Worm (Caenorhabditis elegans): ENCODE data around the gene best-5.
A peak's percentile ranks its signal among the peaks of the same experiment; 100 is the strongest.

Gene best-5

ce11 chrIII:9698635-9699396 is 8.8 kb upstream of the best-5 start:
- peak; percentile 7 for TF ChIP-seq mep-1 (tag; optimal IDR thresholded peaks at IDR 0.05)
- peak in 1 of 2 experiments; percentile 1 for TF ChIP-seq efl-1 (optimal IDR thresholded peaks at IDR 0.05)
- TF ChIP-seq efl-1 (GFP tag; optimal IDR thresholded peaks at IDR 0.05 in 1 of 2), result peak in 1 of 2 experiments; percentile 73
- TF ChIP-seq efl-3 (GFP tag; optimal IDR thresholded peaks at IDR 0.05), result no peak
- TF ChIP-seq rnt-1 (tag; optimal IDR thresholded peaks at IDR 0.05), result peak; percentile 17
- TF ChIP-seq lin-35 (GFP tag; optimal IDR thresholded peaks at IDR 0.05), result peak in 1 of 2 experiments; percentile 29
- no peak for TF ChIP-seq unc-62 (GFP tag; optimal IDR thresholded peaks at IDR 0.05)
- peak; percentile 36 for TF ChIP-seq nhr-71 (tag; optimal IDR thresholded peaks at IDR 0.05)
- peak; percentile 71 for TF ChIP-seq nhr-85 (tag)
- peak in 1 of 6 experiments; percentile 43 for TF ChIP-seq elt-3 (tag; optimal IDR thresholded peaks at IDR 0.05)
- TF ChIP-seq hlh-17 (GFP tag; optimal IDR thresholded peaks at IDR 0.05; ENCODE audit: borderline replicate concordance), result no peak
- TF ChIP-seq snu-23 (GFP tag; optimal IDR thresholded peaks at IDR 0.05), result peak; percentile 1
- peak; percentile 1 for TF ChIP-seq skn-1 (tag; optimal IDR thresholded peaks at IDR 0.05)
- peak in 1 of 2 experiments; percentile 19 for TF ChIP-seq mdl-1 (tag; optimal IDR thresholded peaks at IDR 0.05)
- peak; percentile 36 for TF ChIP-seq blmp-1 (tag; optimal IDR thresholded peaks at IDR 0.05)
- TF ChIP-seq lin-14 (GFP tag; optimal IDR thresholded peaks at IDR 0.05), result peak; percentile 91
- peak; percentile 45 for TF ChIP-seq fkh-10 (GFP tag; optimal IDR thresholded peaks at IDR 0.05)
- peak; percentile 30 for TF ChIP-seq pag-3 (tag; optimal IDR thresholded peaks at IDR 0.05; ENCODE audit: borderline replicate concordance, insufficient read depth)
- TF ChIP-seq pax-3 (tag; optimal IDR thresholded peaks at IDR 0.05), result no peak

ce11 chrIII:9697886-9698285 is 7.8 kb upstream of the best-5 start:
- TF ChIP-seq nhr-47 (tag; optimal IDR thresholded peaks at IDR 0.05), result no peak
- peak; percentile 54 for TF ChIP-seq blmp-1 (tag; optimal IDR thresholded peaks at IDR 0.05)
- no peak for TF ChIP-seq hlh-4 (tag; optimal IDR thresholded peaks at IDR 0.05)
- TF ChIP-seq nhr-85 (tag), result peak; percentile 65
- TF ChIP-seq rnt-1 (tag; optimal IDR thresholded peaks at IDR 0.05), result peak; percentile 29
- no peak for TF ChIP-seq tlp-1 (tag; optimal IDR thresholded peaks at IDR 0.05)
- no peak for TF ChIP-seq lir-3 (tag; optimal IDR thresholded peaks at IDR 0.05; ENCODE audit: poor library complexity)
- peak in 1 of 2 experiments; percentile 29 for TF ChIP-seq lin-35 (GFP tag; optimal IDR thresholded peaks at IDR 0.05)

ce11 chrIII:9697323-9697722 is 7.3 kb upstream of the best-5 start:
- TF ChIP-seq nhr-237 (tag; optimal IDR thresholded peaks at IDR 0.05) (no peak), pax-3 (tag; optimal IDR thresholded peaks at IDR 0.05) (no peak), C04F5.9 (tag; optimal IDR thresholded peaks at IDR 0.05) (no peak), lir-3 (tag; optimal IDR thresholded peaks at IDR 0.05; ENCODE audit: poor library complexity) (no peak), efl-1 (optimal IDR thresholded peaks at IDR 0.05) (peak; percentile 49 to 64), efl-1 (GFP tag; optimal IDR thresholded peaks at IDR 0.05 in 1 of 2) (peak in 1 of 2 experiments; percentile 83), lin-15B (tag; optimal IDR thresholded peaks at IDR 0.05) (no peak), ztf-11 (tag; optimal IDR thresholded peaks at IDR 0.05) (no peak), ceh-90 (tag; optimal IDR thresholded peaks at IDR 0.05) (no peak), nhr-71 (tag; optimal IDR thresholded peaks at IDR 0.05) (peak; percentile 76), lsy-2 (tag; optimal IDR thresholded peaks at IDR 0.05) (peak; percentile 17 to 71), mef-2 (tag; optimal IDR thresholded peaks at IDR 0.05) (no peak), aha-1 (tag; optimal IDR thresholded peaks at IDR 0.05) (no peak), ceh-88 (GFP tag; IDR thresholded peaks at IDR 0.05) (no peak), tbx-2 (tag; optimal IDR thresholded peaks at IDR 0.05) (peak; percentile 40), sup-37 (GFP tag; optimal IDR thresholded peaks at IDR 0.05) (no peak), snu-23 (GFP tag; optimal IDR thresholded peaks at IDR 0.05) (peak; percentile 78), fkh-8 (tag; optimal IDR thresholded peaks at IDR 0.05) (peak; percentile 72), ama-1 (optimal IDR thresholded peaks at IDR 0.05) (no peak), efl-3 (GFP tag; optimal IDR thresholded peaks at IDR 0.05) (no peak), zip-4 (GFP tag; optimal IDR thresholded peaks at IDR 0.05) (no peak), sptf-1 (tag; optimal IDR thresholded peaks at IDR 0.05) (no peak), mep-1 (tag; optimal IDR thresholded peaks at IDR 0.05) (peak; percentile 21), tlp-1 (tag; optimal IDR thresholded peaks at IDR 0.05) (no peak), lin-14 (GFP tag; optimal IDR thresholded peaks at IDR 0.05) (peak; percentile 92), unc-62 (GFP tag; optimal IDR thresholded peaks at IDR 0.05) (no peak), mab-9 (GFP tag; IDR thresholded peaks at IDR 0.05) (no peak), unc-130 (tag; optimal IDR thresholded peaks at IDR 0.05) (peak; percentile 63), Y116A8C.19 (tag; optimal IDR thresholded peaks at IDR 0.05; ENCODE audit: borderline replicate concordance) (no peak), ceh-82 (tag; optimal IDR thresholded peaks at IDR 0.05) (peak in 2 of 3 experiments; percentile 22 to 60), nhr-28 (tag; optimal IDR thresholded peaks at IDR 0.05) (no peak), egl-13 (tag; optimal IDR thresholded peaks at IDR 0.05) (peak; percentile 2), nhr-85 (tag) (no peak), snpc-4 (tag; optimal IDR thresholded peaks at IDR 0.05) (peak; percentile 45)

Data from whole organism, L1 larva.